Worm (Caenorhabditis elegans): ENCODE measurements around the gene glb-28.

The glb-28 gene

ce11 chrX:15342092-15342491 is 25.0 kb upstream of the glb-28 start (continued):
- no peak for TF ChIP-seq grh-1 (GFP tag; IDR thresholded peaks at IDR 0.05)

DNA sequence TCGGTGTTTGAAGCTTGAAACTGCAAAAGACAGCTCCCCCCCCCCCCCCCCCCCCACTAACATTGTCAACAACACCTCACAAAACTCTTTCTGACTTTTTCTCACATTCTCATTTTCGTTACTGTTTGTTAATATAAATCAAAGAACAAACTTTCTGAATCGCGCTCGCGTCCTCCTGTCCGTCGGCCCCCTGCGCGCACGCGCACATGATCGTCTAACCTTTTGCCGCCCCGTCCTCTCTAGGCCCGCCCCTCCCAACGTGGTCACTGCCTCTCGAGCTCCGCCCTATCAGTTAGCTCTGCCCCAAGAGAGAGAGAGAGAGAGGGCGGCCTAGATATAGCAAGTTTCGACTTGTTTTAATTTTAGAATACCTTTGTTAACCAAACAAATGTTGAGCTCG is 23.7 kb upstream of the glb-28 start:
- no peak for TF ChIP-seq lsy-2 (tag; optimal IDR thresholded peaks at IDR 0.05)
- TF ChIP-seq snpc-4 (tag; optimal IDR thresholded peaks at IDR 0.05), result no peak
- TF ChIP-seq irx-1 (tag; optimal IDR thresholded peaks at IDR 0.05), result no peak
- peak; percentile 7 for TF ChIP-seq rnt-1 (tag; optimal IDR thresholded peaks at IDR 0.05)
- no peak for TF ChIP-seq snu-23 (GFP tag; optimal IDR thresholded peaks at IDR 0.05)
- TF ChIP-seq hlh-17 (GFP tag; optimal IDR thresholded peaks at IDR 0.05; ENCODE audit: borderline replicate concordance), result no peak
- peak; percentile 37 for TF ChIP-seq nhr-71 (tag; optimal IDR thresholded peaks at IDR 0.05)
- TF ChIP-seq swsn-7 (tag; optimal IDR thresholded peaks at IDR 0.05), result no peak
- TF ChIP-seq egl-27 (tag; optimal IDR thresholded peaks at IDR 0.05), result no peak
- no peak for TF ChIP-seq ceh-88 (GFP tag; IDR thresholded peaks at IDR 0.05)
- TF ChIP-seq ceh-63 (GFP tag; optimal IDR thresholded peaks at IDR 0.05), result no peak
- no peak for TF ChIP-seq nhr-76 (tag; optimal IDR thresholded peaks at IDR 0.05)
- no peak for TF ChIP-seq elt-2 (tag; optimal IDR thresholded peaks at IDR 0.05)
- peak; percentile 4 for TF ChIP-seq nhr-47 (tag; optimal IDR thresholded peaks at IDR 0.05)
- TF ChIP-seq nhr-19 (GFP tag; conservative IDR thresholded peaks at IDR 0.05), result peak; percentile 40
- no peak for TF ChIP-seq aly-2 (tag; optimal IDR thresholded peaks at IDR 0.05)
- TF ChIP-seq tbx-2 (tag; optimal IDR thresholded peaks at IDR 0.05), result no peak
- TF ChIP-seq nhr-11 (tag; optimal IDR thresholded peaks at IDR 0.05), result no peak
- peak; percentile 7 for TF ChIP-seq skn-1 (tag; optimal IDR thresholded peaks at IDR 0.05)
- TF ChIP-seq lin-35 (GFP tag; optimal IDR thresholded peaks at IDR 0.05), result no peak
- TF ChIP-seq dpl-1 (GFP tag; optimal IDR thresholded peaks at IDR 0.05), result no peak
- TF ChIP-seq ceh-82 (tag; optimal IDR thresholded peaks at IDR 0.05), result peak in 2 of 3 experiments; percentile 3 to 13
- TF ChIP-seq nhr-20 (tag; optimal IDR thresholded peaks at IDR 0.05), result no peak
- TF ChIP-seq C16A3.4 (tag; optimal IDR thresholded peaks at IDR 0.05), result no peak
- TF ChIP-seq elt-3 (tag; optimal IDR thresholded peaks at IDR 0.05), result no peak
- TF ChIP-seq lin-14 (GFP tag; optimal IDR thresholded peaks at IDR 0.05), result peak; percentile 47
- no peak for TF ChIP-seq C34B4.2 (tag; optimal IDR thresholded peaks at IDR 0.05)
- no peak for TF ChIP-seq nhr-77 (tag; optimal IDR thresholded peaks at IDR 0.05)
- TF ChIP-seq grh-1 (GFP tag; IDR thresholded peaks at IDR 0.05), result no peak
- peak in 1 of 2 experiments; percentile 72 for TF ChIP-seq mdl-1 (tag; optimal IDR thresholded peaks at IDR 0.05)
- no peak for TF ChIP-seq sptf-1 (tag; optimal IDR thresholded peaks at IDR 0.05)
- no peak for TF ChIP-seq xbp-1 (tag; optimal IDR thresholded peaks at IDR 0.05)
- TF ChIP-seq fkh-8 (tag; optimal IDR thresholded peaks at IDR 0.05), result no peak
- no peak for TF ChIP-seq unc-30 (tag; optimal IDR thresholded peaks at IDR 0.05)
- no peak for TF ChIP-seq jun-1 (tag; optimal IDR thresholded peaks at IDR 0.05)
- TF ChIP-seq pax-3 (tag; optimal IDR thresholded peaks at IDR 0.05), result no peak

DNA sequence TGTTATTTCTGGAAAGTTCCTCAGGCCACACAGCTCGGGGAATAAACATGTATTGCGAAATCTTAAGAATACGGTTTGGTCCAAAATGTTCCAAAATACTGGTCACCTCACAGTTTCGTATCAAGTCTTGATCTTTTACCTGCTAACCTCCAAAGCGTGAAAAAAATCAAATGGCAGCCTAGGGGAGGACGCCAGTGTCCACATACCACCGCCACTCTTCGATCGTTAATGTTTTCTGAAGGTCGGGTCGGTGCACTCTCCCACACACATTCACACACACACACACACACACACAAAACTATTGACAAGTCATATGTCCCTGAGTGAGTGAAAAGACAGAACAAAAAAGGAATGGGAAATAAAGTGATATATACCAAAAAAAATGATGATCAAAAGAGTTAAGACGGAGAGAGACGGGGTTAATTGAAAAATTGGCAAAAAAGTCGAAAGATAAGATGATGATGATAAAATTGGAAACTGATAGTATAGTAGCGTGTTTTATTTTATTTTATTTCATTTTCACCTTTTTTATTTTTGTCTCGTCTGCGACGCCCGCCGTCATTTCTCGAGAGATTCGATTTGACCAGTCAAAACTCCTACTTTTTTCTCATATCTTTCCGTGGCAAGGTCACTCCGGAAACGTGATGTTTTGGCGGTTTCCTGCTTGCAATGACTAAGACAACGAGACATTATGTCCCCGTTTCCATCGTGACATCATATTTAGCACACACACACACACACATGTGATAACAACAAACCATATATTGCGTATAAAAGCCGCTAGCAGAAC is 23.0 kb upstream of the glb-28 start, which contains the start of gene Y15E3A.5:
Y15E3A.5 (plus strand) TSS at position 752 of the 790 bp plus-strand sequence.
- peak; percentile 50 for TF ChIP-seq tbx-2 (tag; optimal IDR thresholded peaks at IDR 0.05)
- no peak for TF ChIP-seq ces-1 (GFP tag; optimal IDR thresholded peaks at IDR 0.05)
- no peak for TF ChIP-seq nhr-84 (tag; optimal IDR thresholded peaks at IDR 0.05)
- TF ChIP-seq hlh-17 (GFP tag; optimal IDR thresholded peaks at IDR 0.05; ENCODE audit: borderline replicate concordance), result no peak
- TF ChIP-seq ets-5 (GFP tag; IDR thresholded peaks at IDR 0.05), result no peak
- TF ChIP-seq hlh-4 (tag; optimal IDR thresholded peaks at IDR 0.05), result no peak
- TF ChIP-seq unc-62 (GFP tag; optimal IDR thresholded peaks at IDR 0.05), result no peak
- TF ChIP-seq pag-3 (tag; optimal IDR thresholded peaks at IDR 0.05; ENCODE audit: borderline replicate concordance, insufficient read depth), result peak; percentile 69
- TF ChIP-seq mef-2 (tag; optimal IDR thresholded peaks at IDR 0.05), result no peak
- no peak for TF ChIP-seq ztf-4 (tag; optimal IDR thresholded peaks at IDR 0.05)
- TF ChIP-seq zip-4 (GFP tag; optimal IDR thresholded peaks at IDR 0.05), result peak; percentile 47
- peak; percentile 64 for TF ChIP-seq C16A3.4 (tag; optimal IDR thresholded peaks at IDR 0.05)
- TF ChIP-seq nhr-20 (tag; optimal IDR thresholded peaks at IDR 0.05), result peak; percentile 81
- no peak for TF ChIP-seq ceh-88 (GFP tag; IDR thresholded peaks at IDR 0.05)
- TF ChIP-seq mep-1 (tag; optimal IDR thresholded peaks at IDR 0.05), result peak; percentile 73
- peak; percentile 16 for TF ChIP-seq jun-1 (tag; optimal IDR thresholded peaks at IDR 0.05)
- no peak for TF ChIP-seq pqm-1 (tag; optimal IDR thresholded peaks at IDR 0.05)
- peak; percentile 14 for TF ChIP-seq swsn-7 (tag; optimal IDR thresholded peaks at IDR 0.05)
- TF ChIP-seq nhr-237 (tag; optimal IDR thresholded peaks at IDR 0.05), result no peak
- TF ChIP-seq nhr-77 (tag; optimal IDR thresholded peaks at IDR 0.05), result no peak
- no peak for TF ChIP-seq tlp-1 (tag; optimal IDR thresholded peaks at IDR 0.05)
